Worm (Caenorhabditis elegans): Measurements from ENCODE around the gene hlh-15.
A peak's percentile ranks its signal among the peaks of the same experiment; 100 is the strongest.

hlh-15 gene

ce11 chrX:2419777-2420176 is 6.6 kb upstream of the hlh-15 start, which contains the start of gene glr-7:
Gene glr-7, minus strand, starts transcription at chrX:2419877.
- TF ChIP-seq mdt-29 (GFP tag; IDR thresholded peaks at IDR 0.05) (no peak), T26A8.4 (GFP tag; IDR thresholded peaks at IDR 0.05) (no peak), unc-39 (tag; optimal IDR thresholded peaks at IDR 0.05) (no peak), Y48G9A.11 (GFP tag; IDR thresholded peaks at IDR 0.05) (no peak), daf-8 (GFP tag; IDR thresholded peaks at IDR 0.05) (no peak), hif-1 (tag; optimal IDR thresholded peaks at IDR 0.05) (no peak), dve-1 (tag; optimal IDR thresholded peaks at IDR 0.05; ENCODE audit: insufficient read depth) (no peak), lin-1 (GFP tag; IDR thresholded peaks at IDR 0.05) (no peak), ceh-82 (tag; optimal IDR thresholded peaks at IDR 0.05) (no peak), egl-27 (tag; optimal IDR thresholded peaks at IDR 0.05) (no peak), snpc-4 (tag; optimal IDR thresholded peaks at IDR 0.05) (no peak), sdz-12 (GFP tag; optimal IDR thresholded peaks at IDR 0.05) (no peak), egl-43 (GFP tag; IDR thresholded peaks at IDR 0.05) (no peak), lin-39 (tag; optimal IDR thresholded peaks at IDR 0.05) (no peak), mes-2 (tag; optimal IDR thresholded peaks at IDR 0.05; ENCODE audit: poor library complexity, severe bottlenecking) (no peak), F49E8.2 (tag; optimal IDR thresholded peaks at IDR 0.05; ENCODE audit: borderline replicate concordance) (no peak), zip-11 (GFP tag; IDR thresholded peaks at IDR 0.05) (no peak), daf-12 (tag; optimal IDR thresholded peaks at IDR 0.05) (no peak), gei-8 (GFP tag; optimal IDR thresholded peaks at IDR 0.05) (no peak), pha-4 (GFP tag; IDR thresholded peaks at IDR 0.05) (no peak), pha-4 (tag; optimal IDR thresholded peaks at IDR 0.05) (no peak)

- TF ChIP-seq lir-3 (tag; optimal IDR thresholded peaks at IDR 0.05) (no peak), nhr-76 (tag; optimal IDR thresholded peaks at IDR 0.05) (no peak), daf-12 (tag; optimal IDR thresholded peaks at IDR 0.05) (no peak), D1046.2 (GFP tag; IDR thresholded peaks at IDR 0.05) (no peak), aha-1 (tag) (peak; percentile 68), daf-16 (GFP tag; optimal IDR thresholded peaks at IDR 0.05) (no peak), daf-16 (tag; optimal IDR thresholded peaks at IDR 0.05) (peak; percentile 49), ctbp-1 (GFP tag; IDR thresholded peaks at IDR 0.05) (no peak), gei-8 (GFP tag; optimal IDR thresholded peaks at IDR 0.05) (no peak), mxl-3 (GFP tag; optimal IDR thresholded peaks at IDR 0.05) (no peak), pqm-1 (tag; optimal IDR thresholded peaks at IDR 0.05) (peak; percentile 49), sdz-12 (GFP tag; optimal IDR thresholded peaks at IDR 0.05) (no peak), F49E8.2 (tag; optimal IDR thresholded peaks at IDR 0.05; ENCODE audit: borderline replicate concordance) (no peak), nhr-28 (tag; optimal IDR thresholded peaks at IDR 0.05) (peak; percentile 38), ceh-20 (GFP tag; IDR thresholded peaks at IDR 0.05) (0 out of 2 replicates have a peak, but pooled peaks have one; percentile 39), php-3 (GFP tag; IDR thresholded peaks at IDR 0.05) (peak; percentile 53; the same call in 1 of the 2 replicates), dmd-6 (GFP tag; IDR thresholded peaks at IDR 0.05) (peak; percentile 84), hlh-11 (tag; optimal IDR thresholded peaks at IDR 0.05) (peak; percentile 51), pha-4 (GFP tag; IDR thresholded peaks at IDR 0.05) (no peak), pha-4 (tag; optimal IDR thresholded peaks at IDR 0.05) (no peak), lim-7 (GFP tag; IDR thresholded peaks at IDR 0.05) (no peak), dve-1 (tag; optimal IDR thresholded peaks at IDR 0.05; ENCODE audit: insufficient read depth) (no peak), tra-1 (GFP tag; IDR thresholded peaks at IDR 0.05) (no peak)
Observed at ce11 chrX:2410978-2411377, 2.2 kb downstream of the hlh-15 start.

ce11 chrX:2409243-2409741 is 3.9 kb downstream of the hlh-15 start, which contains the start of the genes C43H6.12 and trpp-12:
Gene C43H6.12, plus strand, starts transcription at chrX:2409607.
Gene trpp-12, plus strand, starts transcription at chrX:2409691.
- TF ChIP-seq dve-1 (tag; optimal IDR thresholded peaks at IDR 0.05; ENCODE audit: insufficient read depth) (peak; percentile 27), F10B5.3 (tag; optimal IDR thresholded peaks at IDR 0.05) (no peak), daf-16 (GFP tag; optimal IDR thresholded peaks at IDR 0.05) (no peak), daf-16 (tag; optimal IDR thresholded peaks at IDR 0.05) (peak; percentile 6), pqm-1 (tag; optimal IDR thresholded peaks at IDR 0.05) (no peak), mep-1 (tag; optimal IDR thresholded peaks at IDR 0.05) (no peak), spr-3 (GFP tag; optimal IDR thresholded peaks at IDR 0.05) (no peak), ceh-44 (GFP tag; IDR thresholded peaks at IDR 0.05) (no peak), dmd-6 (GFP tag; IDR thresholded peaks at IDR 0.05) (peak; percentile 79)

Measured in whole organism, L4 larva.